Worm (Caenorhabditis elegans) whole organism, L2 larva: ENCODE measurements around the gene eppl-1.
A peak's percentile ranks its signal among the peaks of the same experiment; 100 is the strongest.

Experiments
- C34F6.9 ChIP-seq: fragments of 150-350 bp; optimal IDR thresholded peaks from 2 replicates; lab custom pipeline; 2014; ENCODE audit warnings: missing biosample characterization, missing genetic modification characterization
- F13H6.1 ChIP-seq: sonication (generic microtip); optimal IDR thresholded peaks from 2 replicates; lab custom pipeline; 2016; ENCODE audit warnings: missing genetic modification characterization, missing compliant biosample characterization
- R02D3.7 ChIP-seq: fragments of 150-350 bp; optimal IDR thresholded peaks from 2 replicates; lab custom pipeline; 2014; ENCODE audit warnings: missing biosample characterization, missing genetic modification characterization
- Y55F3AM.14 ChIP-seq: fragments of 200-800 bp; sonication (Bioruptor generic); optimal IDR thresholded peaks from 2 replicates; lab custom pipeline; 2018; ENCODE audit warnings: mild to moderate bottlenecking, missing genetic modification characterization, missing compliant biosample characterization
- ZK546.5 ChIP-seq: sonication (generic microtip); optimal IDR thresholded peaks from 2 replicates; lab custom pipeline; 2017; ENCODE audit warnings: missing biosample characterization, missing genetic modification characterization
- alr-1 ChIP-seq: fragments of 150-350 bp; optimal IDR thresholded peaks from 2 replicates; lab custom pipeline; 2014; ENCODE audit warnings: missing biosample characterization, missing genetic modification characterization
- aly-2 ChIP-seq: fragments of 150-350 bp; optimal IDR thresholded peaks from 2 replicates; lab custom pipeline; 2014; ENCODE audit warnings: missing biosample characterization, missing genetic modification characterization
- ama-1 ChIP-seq: fragments of 150-350 bp; optimal IDR thresholded peaks from 2 replicates; lab custom pipeline; 2018; ENCODE audit warnings: inconsistent platforms
- blmp-1 ChIP-seq: sonication (generic microtip); optimal IDR thresholded peaks from 2 replicates; lab custom pipeline; 2017; ENCODE audit warnings: missing genetic modification characterization, mild to moderate bottlenecking, missing compliant biosample characterization, antibody characterized with exemption, moderate library complexity; ENCODE audit not compliant: insufficient read depth
- ceh-16 ChIP-seq: fragments of 150-350 bp; optimal IDR thresholded peaks from 2 replicates; lab custom pipeline; 2014; ENCODE audit warnings: missing biosample characterization, missing genetic modification characterization
- ceh-82 ChIP-seq: fragments of 150-350 bp; optimal IDR thresholded peaks from 2 replicates; lab custom pipeline; 2014; ENCODE audit warnings: missing biosample characterization, missing genetic modification characterization
- crh-2 ChIP-seq: sonication (generic microtip); optimal IDR thresholded peaks from 2 replicates; lab custom pipeline; 2017; ENCODE audit warnings: missing biosample characterization, missing genetic modification characterization
- dmd-4 ChIP-seq: sonication (generic microtip); optimal IDR thresholded peaks from 2 replicates; lab custom pipeline; 2017; ENCODE audit warnings: missing biosample characterization, missing genetic modification characterization
- elt-1 ChIP-seq: fragments of 150-350 bp; optimal IDR thresholded peaks from 2 replicates; lab custom pipeline; 2014; ENCODE audit warnings: missing biosample characterization, missing genetic modification characterization
- fos-1 ChIP-seq: fragments of 150-350 bp; optimal IDR thresholded peaks from 2 replicates; lab custom pipeline; 2014; ENCODE audit warnings: missing biosample characterization, missing genetic modification characterization
- gmeb-1 ChIP-seq: fragments of 150-350 bp; optimal IDR thresholded peaks from 2 replicates; lab custom pipeline; 2014; ENCODE audit warnings: missing biosample characterization, missing genetic modification characterization
- lin-11 ChIP-seq: fragments of 150-350 bp; sonication (generic microtip); optimal IDR thresholded peaks from 2 replicates; lab custom pipeline; 2014; ENCODE audit warnings: missing biosample characterization, missing genetic modification characterization, inconsistent platforms, mixed read lengths
- lin-13 ChIP-seq: fragments of 150-350 bp; optimal IDR thresholded peaks from 2 replicates; lab custom pipeline; 2014; ENCODE audit warnings: missing biosample characterization, missing genetic modification reagents, missing genetic modification characterization
- lin-39 ChIP-seq: fragments of 150-350 bp; optimal IDR thresholded peaks from 2 replicates; lab custom pipeline; 2014; ENCODE audit warnings: missing biosample characterization, missing genetic modification reagents, missing genetic modification characterization
- lsy-2 ChIP-seq, 2 experiments: fragments of 150-350 bp in 1 of 2; sonication (generic microtip) in 1 of 2; optimal IDR thresholded peaks; 2 replicates each; lab custom pipeline; 2014 to 2017; ENCODE audit warnings: missing biosample characterization in 2 of 2, missing genetic modification characterization in 2 of 2
- mab-5 ChIP-seq: fragments of 150-350 bp; optimal IDR thresholded peaks from 2 replicates; lab custom pipeline; 2014; ENCODE audit warnings: missing biosample characterization, missing genetic modification characterization
- mbf-1 ChIP-seq: sonication (generic microtip); optimal IDR thresholded peaks from 2 replicates; lab custom pipeline; 2017; ENCODE audit warnings: missing biosample characterization, missing genetic modification characterization
- mdl-1 ChIP-seq, 2 experiments: fragments of 150-350 bp in 1 of 2; sonication (generic microtip) in 1 of 2; optimal IDR thresholded peaks; 2 replicates each; lab custom pipeline; 2017; ENCODE audit warnings: missing biosample characterization in 2 of 2, missing genetic modification characterization in 2 of 2
- nhr-10 ChIP-seq: sonication (generic microtip); optimal IDR thresholded peaks from 2 replicates; lab custom pipeline; 2017; ENCODE audit warnings: missing biosample characterization, missing genetic modification characterization
- nhr-11 ChIP-seq: fragments of 150-350 bp; optimal IDR thresholded peaks from 2 replicates; lab custom pipeline; 2014; ENCODE audit warnings: missing biosample characterization, missing genetic modification characterization
- nhr-12 ChIP-seq: fragments of 150-350 bp; optimal IDR thresholded peaks from 2 replicates; lab custom pipeline; 2014; ENCODE audit warnings: missing biosample characterization, missing genetic modification characterization
- nhr-129 ChIP-seq: fragments of 150-350 bp; optimal IDR thresholded peaks from 2 replicates; lab custom pipeline; 2014; ENCODE audit warnings: missing biosample characterization, missing genetic modification characterization
- nhr-25 ChIP-seq: fragments of 150-350 bp; sonication (generic microtip); optimal IDR thresholded peaks from 3 replicates; lab custom pipeline; 2014; ENCODE audit warnings: missing biosample characterization, missing genetic modification characterization
- peb-1 ChIP-seq: fragments of 150-350 bp; optimal IDR thresholded peaks from 2 replicates; lab custom pipeline; 2014; ENCODE audit warnings: missing biosample characterization, missing genetic modification characterization
- skn-1 ChIP-seq: sonication (generic microtip); optimal IDR thresholded peaks from 2 replicates; lab custom pipeline; 2017; ENCODE audit warnings: missing biosample characterization, missing genetic modification characterization
- sma-3 ChIP-seq: sonication (generic microtip); optimal IDR thresholded peaks from 2 replicates; lab custom pipeline; 2016; ENCODE audit warnings: missing genetic modification reagents, missing genetic modification characterization, missing compliant biosample characterization
- sma-9 ChIP-seq, 2 experiments: fragments of 150-350 bp in 1 of 2; sonication (generic microtip) in 1 of 2; optimal IDR thresholded peaks; 2 replicates each; lab custom pipeline; 2014 to 2016; ENCODE audit warnings: missing genetic modification characterization in 2 of 2, mild to moderate bottlenecking in 1 of 2, missing biosample characterization in 1 of 2, missing compliant biosample characterization in 1 of 2, missing genetic modification reagents in 1 of 2, moderate library complexity in 1 of 2
- snpc-4 ChIP-seq: fragments of 150-350 bp; optimal IDR thresholded peaks from 2 replicates; lab custom pipeline; 2014; ENCODE audit warnings: missing biosample characterization, missing genetic modification characterization
- unc-39 ChIP-seq: fragments of 150-350 bp; optimal IDR thresholded peaks from 2 replicates; lab custom pipeline; 2014; ENCODE audit warnings: missing biosample characterization, missing genetic modification characterization
- unc-55 ChIP-seq: fragments of 150-350 bp; sonication (generic microtip); optimal IDR thresholded peaks from 3 replicates; lab custom pipeline; 2014; ENCODE audit warnings: missing biosample characterization, missing genetic modification reagents, missing genetic modification characterization
- zag-1 ChIP-seq: fragments of 150-350 bp; optimal IDR thresholded peaks from 2 replicates; lab custom pipeline; 2014; ENCODE audit warnings: missing biosample characterization, missing genetic modification characterization
- ztf-1 ChIP-seq: fragments of 200-800 bp; sonication (Bioruptor generic); conservative IDR thresholded peaks from 2 replicates; pipeline ENCODE4 v1.3.6; 2022; ENCODE audit warnings: missing genetic modification characterization, missing compliant biosample characterization
- ztf-11 ChIP-seq: sonication (generic microtip); optimal IDR thresholded peaks from 2 replicates; lab custom pipeline; 2017; ENCODE audit warnings: missing biosample characterization, missing genetic modification characterization

Gene eppl-1

DNA sequence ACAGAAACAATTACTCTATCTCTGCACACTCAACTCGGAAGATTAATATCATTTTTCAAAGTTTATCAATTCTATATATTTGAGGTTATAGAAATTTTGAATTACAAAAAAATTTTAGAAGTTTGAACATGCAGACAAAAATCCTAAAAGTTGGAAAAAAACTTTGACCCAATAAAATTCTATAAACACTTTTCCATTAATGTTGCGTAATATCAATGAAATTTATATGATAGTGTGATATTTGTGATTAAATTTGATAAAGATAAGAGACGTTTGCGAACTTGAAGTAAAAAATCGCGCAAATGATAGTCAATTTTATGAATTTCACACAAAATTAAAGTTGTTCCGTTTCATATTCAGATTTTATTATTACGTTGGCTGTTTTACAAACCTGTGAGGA lies 2.5 kb upstream of the eppl-1 start:
- TF ChIP-seq lin-11 (tag; lab: Kevin White, UChicago): no peak
- TF ChIP-seq fos-1 (tag; lab: Kevin White, UChicago): peak; percentile 44
- no peak for TF ChIP-seq blmp-1 (tag; lab: Kevin White, UChicago)
- no peak for TF ChIP-seq ztf-11 (tag; lab: Kevin White, UChicago)

DNA sequence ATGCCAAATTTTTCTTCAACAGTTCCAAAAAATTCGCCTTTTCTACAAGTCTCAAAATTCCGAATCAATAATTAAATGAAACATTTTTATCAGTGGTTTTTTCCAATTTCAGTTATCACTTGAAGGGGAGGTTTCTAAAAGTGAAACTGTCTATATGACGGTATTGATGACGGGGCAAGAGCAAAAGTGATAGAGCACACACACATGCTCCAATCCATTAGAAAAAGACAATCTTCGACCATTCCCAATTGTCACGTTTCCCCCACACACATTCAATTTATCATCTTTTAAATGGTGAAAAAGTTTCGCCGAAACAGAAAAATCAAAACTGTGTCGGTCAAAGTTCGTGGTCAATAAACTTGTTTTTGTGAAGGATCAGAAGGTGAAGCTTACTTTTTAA lies 1.6 kb upstream of the eppl-1 start:
- TF ChIP-seq fos-1 (tag; lab: Kevin White, UChicago) (peak; percentile 65), nhr-129 (tag; lab: Kevin White, UChicago) (peak; percentile 4), sma-9 (GFP tag; optimal IDR thresholded peaks at IDR 0.05; lab: Kevin White, UChicago) (peak; percentile 55), sma-9 (tag; optimal IDR thresholded peaks at IDR 0.05; lab: Kevin White, UChicago) (no peak), ceh-82 (no peak), unc-39 (tag; lab: Kevin White, UChicago) (no peak), gmeb-1 (peak; percentile 19), crh-2 (tag; lab: Kevin White, UChicago) (peak; percentile 63), zag-1 (tag; lab: Kevin White, UChicago) (no peak), C34F6.9 (tag; lab: Kevin White, UChicago) (no peak)

DNA sequence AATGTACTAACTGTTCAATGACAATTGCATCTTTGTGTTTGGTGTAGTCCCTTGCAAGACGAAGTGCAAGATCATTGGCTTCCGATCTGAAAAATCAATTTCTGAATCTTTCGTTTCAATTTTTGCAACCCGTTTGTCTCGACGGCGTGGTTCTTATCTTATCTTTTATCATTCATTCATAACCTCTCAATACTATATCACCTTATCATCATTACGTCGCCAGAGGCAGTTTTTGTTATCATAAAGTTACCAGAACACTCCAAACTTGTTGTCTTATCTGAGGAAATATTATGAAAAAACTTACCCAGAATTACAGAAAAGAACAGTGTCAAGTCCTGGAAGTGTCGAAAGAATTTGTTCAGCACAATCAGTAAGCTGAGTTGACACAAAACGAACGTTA lies 1.0 kb downstream of the eppl-1 start:
- no peak for TF ChIP-seq mab-5 (tag; lab: Kevin White, UChicago)
- peak; percentile 71 for TF ChIP-seq sma-9 (GFP tag; optimal IDR thresholded peaks at IDR 0.05; lab: Kevin White, UChicago)
- no peak for TF ChIP-seq sma-9 (tag; optimal IDR thresholded peaks at IDR 0.05; lab: Kevin White, UChicago)
- TF ChIP-seq crh-2 (tag; lab: Kevin White, UChicago): peak; percentile 48
- peak; percentile 86 for TF ChIP-seq fos-1 (tag; lab: Kevin White, UChicago)
- no peak for TF ChIP-seq ztf-1 (GFP tag; lab: Robert Waterston, UW)
- peak; percentile 38 for TF ChIP-seq gmeb-1
- TF ChIP-seq, all 48 proteins: peak for 4

DNA sequence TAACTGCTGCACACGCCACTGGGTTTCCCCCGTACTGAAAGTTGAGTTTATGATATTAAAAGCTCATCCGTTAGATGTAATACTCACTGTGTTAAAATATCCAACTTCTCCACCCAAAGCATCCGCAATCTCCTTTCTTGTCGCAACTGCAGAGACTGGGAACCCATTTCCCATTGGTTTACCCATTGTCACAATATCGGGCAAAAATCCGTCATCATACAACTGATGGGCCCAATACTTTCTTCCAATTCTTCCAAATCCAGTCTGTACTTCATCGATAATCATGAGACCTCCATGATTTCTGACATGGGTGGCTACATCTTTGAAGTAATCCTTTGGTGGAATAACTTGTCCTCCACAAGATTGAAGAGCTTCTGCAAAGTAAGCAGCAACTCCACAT lies 1.7 kb downstream of the eppl-1 start:
- TF ChIP-seq unc-39 (tag; lab: Kevin White, UChicago): no peak
- TF ChIP-seq ZK546.5 (tag; lab: Kevin White, UChicago): no peak
- TF ChIP-seq lin-39: no peak
- TF ChIP-seq lin-13 (GFP tag; lab: Kevin White, UChicago): no peak
- no peak for TF ChIP-seq nhr-10 (tag; lab: Kevin White, UChicago)
- no peak for TF ChIP-seq ceh-16 (tag; lab: Kevin White, UChicago)
- no peak for TF ChIP-seq mbf-1 (tag; lab: Kevin White, UChicago)
- TF ChIP-seq ceh-82: no peak
- no peak for TF ChIP-seq Y55F3AM.14 (GFP tag; lab: Kevin White, UChicago)
- no peak for TF ChIP-seq gmeb-1
- TF ChIP-seq peb-1 (tag; lab: Kevin White, UChicago): no peak
- no peak for TF ChIP-seq lin-11 (tag; lab: Kevin White, UChicago)
- TF ChIP-seq ama-1: no peak
- no peak for TF ChIP-seq C34F6.9 (tag; lab: Kevin White, UChicago)

DNA sequence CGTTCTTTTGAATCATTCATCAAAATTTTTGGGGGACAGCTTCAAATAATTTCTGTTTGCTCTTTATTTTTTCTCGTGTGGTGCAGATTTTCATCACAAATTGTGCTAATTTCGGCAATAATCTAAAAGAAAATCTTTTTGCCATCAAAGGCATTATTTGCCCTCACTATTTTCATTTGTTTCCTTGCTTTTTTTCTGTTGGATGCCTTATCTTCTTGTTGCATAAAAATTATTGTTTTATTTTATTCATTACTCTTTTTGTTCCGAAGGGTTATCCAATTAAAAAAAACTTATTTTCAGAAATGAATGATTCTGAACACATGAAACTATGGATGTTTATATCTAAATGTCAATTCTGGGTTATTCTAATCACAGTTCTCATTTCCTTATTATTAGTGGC lies 4.7 kb downstream of the eppl-1 start, which contains the start of gene T01B11.1:
TSS of gene T01B11.1 (plus strand) at position 301 of the 400 bp plus-strand sequence.
- TF ChIP-seq mbf-1 (tag; lab: Kevin White, UChicago) (no peak), sma-9 (GFP tag; optimal IDR thresholded peaks at IDR 0.05; lab: Kevin White, UChicago) (no peak), sma-9 (tag; optimal IDR thresholded peaks at IDR 0.05; lab: Kevin White, UChicago) (no peak), F13H6.1 (no peak), dmd-4 (no peak), crh-2 (tag; lab: Kevin White, UChicago) (no peak), mdl-1 (tag; optimal IDR thresholded peaks at IDR 0.05; lab: Kevin White, UChicago) (no peak), Y55F3AM.14 (GFP tag; lab: Kevin White, UChicago) (no peak), aly-2 (tag; lab: Kevin White, UChicago) (no peak), ztf-1 (GFP tag; lab: Robert Waterston, UW) (no peak), mab-5 (tag; lab: Kevin White, UChicago) (no peak), unc-39 (tag; lab: Kevin White, UChicago) (no peak), blmp-1 (tag; lab: Kevin White, UChicago) (no peak), nhr-25 (tag; lab: Kevin White, UChicago) (no peak), snpc-4 (tag; lab: Kevin White, UChicago) (no peak)
- TF ChIP-seq, all 48 proteins: peak for 0

DNA sequence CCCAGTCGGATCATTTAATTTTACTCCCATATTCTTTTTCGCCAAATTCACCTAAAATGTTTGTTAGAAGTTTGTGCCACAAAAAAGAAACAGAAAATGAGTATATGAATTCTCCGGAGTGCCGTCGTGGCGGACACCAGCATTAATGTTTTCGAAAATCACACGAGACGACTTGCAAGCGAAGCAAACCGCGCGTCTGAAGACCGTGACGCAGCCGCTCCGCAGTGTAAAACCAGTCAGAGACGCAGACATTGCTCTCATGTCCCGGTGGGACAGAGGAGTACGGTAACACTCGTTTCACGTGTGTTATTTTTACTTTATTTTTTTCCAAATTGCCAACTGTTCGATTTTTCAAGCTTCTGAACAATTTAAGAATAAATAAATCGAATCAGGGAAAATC lies 18.9 kb downstream of the eppl-1 start, which contains the start of the genes T26A8.4 and pdtf-1:
TSS of gene T26A8.4 (minus strand) at position 185 of the 400 bp plus-strand sequence.
TSS of gene pdtf-1 (plus strand) at position 330 of the 400 bp plus-strand sequence.
- peak; percentile 87 for TF ChIP-seq zag-1 (tag; lab: Kevin White, UChicago)
- TF ChIP-seq dmd-4: no peak
- no peak for TF ChIP-seq alr-1 (tag; lab: Kevin White, UChicago)
- peak; percentile 97 for TF ChIP-seq crh-2 (tag; lab: Kevin White, UChicago)
- peak; percentile 98 for TF ChIP-seq C34F6.9 (tag; lab: Kevin White, UChicago)
- TF ChIP-seq lin-39: peak; percentile 65
- TF ChIP-seq skn-1 (tag; lab: Kevin White, UChicago): no peak
- no peak for TF ChIP-seq mbf-1 (tag; lab: Kevin White, UChicago)
- TF ChIP-seq snpc-4 (tag; lab: Kevin White, UChicago): peak; percentile 94
- TF ChIP-seq unc-55: peak; percentile 99
- peak; percentile 94 for TF ChIP-seq sma-3
- no peak for TF ChIP-seq nhr-12 (tag; lab: Kevin White, UChicago)
- TF ChIP-seq nhr-25 (tag; lab: Kevin White, UChicago): peak; percentile 96
- peak; percentile 42 for TF ChIP-seq R02D3.7 (tag; lab: Kevin White, UChicago)
- peak; percentile 91 for TF ChIP-seq fos-1 (tag; lab: Kevin White, UChicago)
- TF ChIP-seq lin-13 (GFP tag; lab: Kevin White, UChicago): peak; percentile 95
- peak; percentile 90 for TF ChIP-seq ceh-82
- TF ChIP-seq nhr-11 (tag; lab: Kevin White, UChicago): no peak
- no peak for TF ChIP-seq ztf-11 (tag; lab: Kevin White, UChicago)
- no peak for TF ChIP-seq elt-1 (tag; lab: Kevin White, UChicago)
- peak; percentile 98 to 100 for TF ChIP-seq lsy-2 (tag; optimal IDR thresholded peaks at IDR 0.05; lab: Kevin White, UChicago)
